Worm (Caenorhabditis elegans) whole organism, L2 larva: Measurements from ENCODE around the gene nprl-3.

Experiments
- C34F6.9 ChIP-seq: fragments of 150-350 bp; optimal IDR thresholded peaks from 2 replicates; lab custom pipeline; 2014; ENCODE audit warnings: missing biosample characterization, missing genetic modification characterization
- alr-1 ChIP-seq: fragments of 150-350 bp; optimal IDR thresholded peaks from 2 replicates; lab custom pipeline; 2014; ENCODE audit warnings: missing biosample characterization, missing genetic modification characterization
- aly-2 ChIP-seq: fragments of 150-350 bp; optimal IDR thresholded peaks from 2 replicates; lab custom pipeline; 2014; ENCODE audit warnings: missing biosample characterization, missing genetic modification characterization
- ceh-16 ChIP-seq: fragments of 150-350 bp; optimal IDR thresholded peaks from 2 replicates; lab custom pipeline; 2014; ENCODE audit warnings: missing biosample characterization, missing genetic modification characterization
- elt-3 ChIP-seq: sonication (generic microtip); optimal IDR thresholded peaks from 2 replicates; lab custom pipeline; 2017; ENCODE audit warnings: missing biosample characterization, missing genetic modification characterization
- gmeb-1 ChIP-seq: fragments of 150-350 bp; optimal IDR thresholded peaks from 2 replicates; lab custom pipeline; 2014; ENCODE audit warnings: missing biosample characterization, missing genetic modification characterization
- lin-39 ChIP-seq: fragments of 150-350 bp; optimal IDR thresholded peaks from 2 replicates; lab custom pipeline; 2014; ENCODE audit warnings: missing biosample characterization, missing genetic modification reagents, missing genetic modification characterization
- lsy-2 ChIP-seq, 2 experiments: fragments of 150-350 bp in 1 of 2; sonication (generic microtip) in 1 of 2; optimal IDR thresholded peaks; 2 replicates each; lab custom pipeline; 2014 to 2017; ENCODE audit warnings: missing biosample characterization in 2 of 2, missing genetic modification characterization in 2 of 2
- mbf-1 ChIP-seq: sonication (generic microtip); optimal IDR thresholded peaks from 2 replicates; lab custom pipeline; 2017; ENCODE audit warnings: missing biosample characterization, missing genetic modification characterization
- nhr-11 ChIP-seq: fragments of 150-350 bp; optimal IDR thresholded peaks from 2 replicates; lab custom pipeline; 2014; ENCODE audit warnings: missing biosample characterization, missing genetic modification characterization
- nhr-12 ChIP-seq: fragments of 150-350 bp; optimal IDR thresholded peaks from 2 replicates; lab custom pipeline; 2014; ENCODE audit warnings: missing biosample characterization, missing genetic modification characterization
- nhr-21 ChIP-seq: fragments of 150-350 bp; optimal IDR thresholded peaks from 2 replicates; lab custom pipeline; 2014; ENCODE audit warnings: missing biosample characterization, missing genetic modification characterization
- nhr-23 ChIP-seq: fragments of 150-350 bp; optimal IDR thresholded peaks from 2 replicates; lab custom pipeline; 2014; ENCODE audit warnings: missing biosample characterization, missing genetic modification reagents, missing genetic modification characterization
- nhr-77 ChIP-seq: fragments of 150-350 bp; optimal IDR thresholded peaks from 2 replicates; lab custom pipeline; 2014; ENCODE audit warnings: missing biosample characterization, missing genetic modification characterization
- sma-9 ChIP-seq, 2 experiments: fragments of 150-350 bp in 1 of 2; sonication (generic microtip) in 1 of 2; optimal IDR thresholded peaks; 2 replicates each; lab custom pipeline; 2014 to 2016; ENCODE audit warnings: missing genetic modification characterization in 2 of 2, mild to moderate bottlenecking in 1 of 2, missing biosample characterization in 1 of 2, missing compliant biosample characterization in 1 of 2, missing genetic modification reagents in 1 of 2, moderate library complexity in 1 of 2
- unc-55 ChIP-seq: fragments of 150-350 bp; sonication (generic microtip); optimal IDR thresholded peaks from 3 replicates; lab custom pipeline; 2014; ENCODE audit warnings: missing biosample characterization, missing genetic modification reagents, missing genetic modification characterization
- unc-62 ChIP-seq: fragments of 150-350 bp; optimal IDR thresholded peaks from 2 replicates; lab custom pipeline; 2014; ENCODE audit warnings: missing biosample characterization, missing genetic modification reagents, missing genetic modification characterization
- ztf-1 ChIP-seq: fragments of 200-800 bp; sonication (Bioruptor generic); conservative IDR thresholded peaks from 2 replicates; pipeline ENCODE4 v1.3.6; 2022; ENCODE audit warnings: missing genetic modification characterization, missing compliant biosample characterization
- ztf-11 ChIP-seq: sonication (generic microtip); optimal IDR thresholded peaks from 2 replicates; lab custom pipeline; 2017; ENCODE audit warnings: missing biosample characterization, missing genetic modification characterization

Gene nprl-3

ce11 chrIV:8342385-8342784 is 45.1 kb downstream of the nprl-3 start, which contains the start of gene lgc-5:
TSS of gene lgc-5 (plus strand) at chrIV:8342685.
- TF ChIP-seq ceh-16 (no peak), aly-2 (tag; lab: Kevin White, UChicago) (no peak), alr-1 (tag; lab: Kevin White, UChicago) (no peak)

ce11 chrIV:8345518-8345917 is 48.2 kb downstream of the nprl-3 start, which contains the start of gene F17E9.5:
TSS of gene F17E9.5 (plus strand) at chrIV:8345818.
- TF ChIP-seq unc-62 (GFP tag; lab: Kevin White, UChicago) (no peak), ztf-1 (no peak)

ce11 chrIV:8347051-8347450 is 49.8 kb downstream of the nprl-3 start, which contains the start of the genes F17E9.18 and F17E9.15:
TSS of gene F17E9.18 (minus strand) at chrIV:8347151.
TSS of gene F17E9.15 (plus strand) at chrIV:8347418.
- TF ChIP-seq elt-3 (tag; lab: Kevin White, UChicago) (no peak), unc-62 (GFP tag; lab: Kevin White, UChicago) (no peak), nhr-21 (tag; lab: Kevin White, UChicago) (no peak), nhr-23 (no peak), unc-55 (no peak), lin-39 (tag; lab: Kevin White, UChicago) (no peak), alr-1 (tag; lab: Kevin White, UChicago) (no peak), ceh-16 (no peak)

- TF ChIP-seq elt-3 (tag; lab: Kevin White, UChicago), result no peak
- no peak for TF ChIP-seq ceh-16
- TF ChIP-seq C34F6.9 (tag; lab: Kevin White, UChicago), result no peak
- TF ChIP-seq sma-9 (GFP tag; optimal IDR thresholded peaks at IDR 0.05; lab: Kevin White, UChicago), result no peak
- TF ChIP-seq sma-9 (tag; optimal IDR thresholded peaks at IDR 0.05; lab: Kevin White, UChicago), result no peak
- no peak for TF ChIP-seq mbf-1 (tag; lab: Kevin White, UChicago)
- no peak for TF ChIP-seq ztf-11
- no peak for TF ChIP-seq lsy-2 (tag; optimal IDR thresholded peaks at IDR 0.05; lab: Kevin White, UChicago)
- TF ChIP-seq lin-39 (tag; lab: Kevin White, UChicago), result no peak
- no peak for TF ChIP-seq gmeb-1 (tag; lab: Kevin White, UChicago)
- TF ChIP-seq nhr-11 (tag; lab: Kevin White, UChicago), result no peak
- TF ChIP-seq nhr-12 (tag; lab: Kevin White, UChicago), result no peak
- no peak for TF ChIP-seq ztf-1
- no peak for TF ChIP-seq nhr-77 (tag; lab: Kevin White, UChicago)
Observed at ce11 chrIV:8348073-8348472, 50.8 kb downstream of the nprl-3 start, which contains the start of gene F17E9.4. TSS of gene F17E9.4 (plus strand) at chrIV:8348373.
